Worm (Caenorhabditis elegans) whole organism, L1 larva: Measurements from ENCODE around the gene acl-5.

ENCODE experiments used
- ama-1 ChIP-seq: fragments of 150-350 bp; optimal IDR thresholded peaks from 2 replicates; lab custom pipeline; 2014
- nhr-12 ChIP-seq: sonication (generic microtip); optimal IDR thresholded peaks from 2 replicates; lab custom pipeline; 2017; ENCODE audit warnings: missing biosample characterization, missing genetic modification characterization
- nhr-76 ChIP-seq: sonication (generic microtip); optimal IDR thresholded peaks from 2 replicates; lab custom pipeline; 2017; ENCODE audit warnings: missing biosample characterization, missing genetic modification characterization
- unc-62 ChIP-seq: fragments of 150-350 bp; optimal IDR thresholded peaks from 2 replicates; lab custom pipeline; 2014; ENCODE audit warnings: missing biosample characterization, missing genetic modification reagents, missing genetic modification characterization
- zag-1 ChIP-seq: fragments of 150-350 bp; optimal IDR thresholded peaks from 2 replicates; lab custom pipeline; 2014; ENCODE audit warnings: missing biosample characterization, missing genetic modification characterization

- no peak for TF ChIP-seq zag-1
- no peak for TF ChIP-seq nhr-76 (tag; lab: Kevin White, UChicago)
- no peak for TF ChIP-seq nhr-12 (tag; lab: Kevin White, UChicago)
- no peak for TF ChIP-seq ama-1 (lab: Kevin White, UChicago)
- no peak for TF ChIP-seq unc-62 (GFP tag; lab: Kevin White, UChicago)
These were observed 41.6 kb downstream of the acl-5 start, which contains the start of gene npr-6 for ce11 chrX:10285634-10286033.
